Worm (Caenorhabditis elegans) whole organism, L4 larva: ENCODE results near the gene R13A5.15.
A peak's percentile ranks its signal among the peaks of the same experiment; 100 is the strongest.
"Not testable (repeated sequence)": the region's sequence is repeated elsewhere in the genome, so short reads cannot be mapped to it uniquely, and the experiment has no call there.

Experiments
- D1046.2 ChIP-seq: fragments of 200-800 bp; sonication (Bioruptor generic); IDR thresholded peaks from 2 replicates; pipeline ENCODE4 v1.3.6; 2022; ENCODE audit warnings: missing genetic modification characterization, missing compliant biosample characterization
- F37D6.2 ChIP-seq: sonication (generic microtip); optimal IDR thresholded peaks from 2 replicates; lab custom pipeline; 2016; ENCODE audit warnings: mild to moderate bottlenecking, missing genetic modification characterization, missing compliant biosample characterization
- F49E8.2 ChIP-seq: sonication (generic microtip); optimal IDR thresholded peaks from 2 replicates; lab custom pipeline; 2016; ENCODE audit warnings: missing compliant biosample characterization, mild to moderate bottlenecking, missing genetic modification characterization, borderline replicate concordance
- R02D3.7 ChIP-seq: fragments of 150-350 bp; sonication (generic microtip); optimal IDR thresholded peaks from 3 replicates; lab custom pipeline; 2014; ENCODE audit warnings: missing biosample characterization, missing genetic modification characterization
- Y48G9A.11 ChIP-seq: fragments of 200-800 bp; sonication (Bioruptor generic); IDR thresholded peaks from 2 replicates; pipeline ENCODE4 v1.3.6; 2022; ENCODE audit warnings: missing genetic modification reagents, missing genetic modification characterization, missing compliant biosample characterization
- ZK337.2 ChIP-seq: fragments of 200-800 bp; sonication (Bioruptor generic); IDR thresholded peaks from 2 replicates; pipeline ENCODE4 v1.3.6; 2022; ENCODE audit warnings: missing genetic modification reagents, missing genetic modification characterization, missing compliant biosample characterization
- aly-2 ChIP-seq: sonication (generic microtip); optimal IDR thresholded peaks from 2 replicates; lab custom pipeline; 2018; ENCODE audit warnings: missing biosample characterization, missing genetic modification characterization
- arid-1 ChIP-seq: fragments of 200-800 bp; sonication (Bioruptor generic); conservative IDR thresholded peaks from 2 replicates; pipeline ENCODE4 v1.3.6; 2022; ENCODE audit warnings: missing genetic modification reagents, missing genetic modification characterization, missing compliant biosample characterization
- ceh-28 ChIP-seq: fragments of 150-350 bp; optimal IDR thresholded peaks from 2 replicates; lab custom pipeline; 2014; ENCODE audit warnings: missing biosample characterization, missing genetic modification reagents, missing genetic modification characterization
- ceh-62 ChIP-seq: sonication (generic microtip); optimal IDR thresholded peaks from 2 replicates; lab custom pipeline; 2017; ENCODE audit warnings: missing biosample characterization, missing genetic modification characterization
- ces-1 ChIP-seq: fragments of 150-350 bp; sonication (generic microtip); optimal IDR thresholded peaks from 4 replicates; lab custom pipeline; 2014; ENCODE audit warnings: missing biosample characterization, missing genetic modification reagents, missing genetic modification characterization
- ctbp-1 ChIP-seq: fragments of 200-800 bp; sonication (Bioruptor generic); IDR thresholded peaks from 2 replicates; pipeline ENCODE4 v1.3.6; 2022; ENCODE audit warnings: missing genetic modification reagents, missing genetic modification characterization, missing compliant biosample characterization
- dmd-8 ChIP-seq: fragments of 200-800 bp; sonication (Bioruptor generic); IDR thresholded peaks from 2 replicates; pipeline ENCODE4 v1.3.6; 2022; ENCODE audit warnings: missing genetic modification characterization, missing compliant biosample characterization
- egl-27 ChIP-seq: sonication (generic microtip); optimal IDR thresholded peaks from 3 replicates; lab custom pipeline; 2017; ENCODE audit warnings: missing biosample characterization, missing genetic modification reagents, missing genetic modification characterization
- gei-8 ChIP-seq: fragments of 200-800 bp; sonication (Bioruptor generic); optimal IDR thresholded peaks from 2 replicates; lab custom pipeline; 2018; ENCODE audit warnings: mild to moderate bottlenecking, missing genetic modification characterization, missing compliant biosample characterization
- hlh-11 ChIP-seq: fragments of 200-800 bp; sonication (Bioruptor generic); optimal IDR thresholded peaks from 2 replicates; lab custom pipeline; 2018; ENCODE audit warnings: mild to moderate bottlenecking, missing genetic modification characterization, missing compliant biosample characterization
- hlh-30 ChIP-seq: sonication (generic microtip); optimal IDR thresholded peaks from 2 replicates; lab custom pipeline; 2017; ENCODE audit warnings: antibody characterized with exemption, mild to moderate bottlenecking, missing genetic modification characterization, missing compliant biosample characterization; ENCODE audit not compliant: insufficient read depth
- lin-1 ChIP-seq: fragments of 200-800 bp; sonication (Bioruptor generic); IDR thresholded peaks from 2 replicates; pipeline ENCODE4 v1.3.6; 2022; ENCODE audit warnings: missing genetic modification reagents, missing genetic modification characterization, missing compliant biosample characterization
- lin-15B ChIP-seq: fragments of 150-350 bp; sonication (generic microtip); optimal IDR thresholded peaks from 3 replicates; lab custom pipeline; 2014; ENCODE audit warnings: missing biosample characterization, missing genetic modification characterization
- lin-38 ChIP-seq: fragments of 200-800 bp; sonication (Bioruptor generic); IDR thresholded peaks from 2 replicates; pipeline ENCODE4 v1.3.6; 2022; ENCODE audit warnings: missing genetic modification reagents, missing genetic modification characterization, missing compliant biosample characterization
- madf-9 ChIP-seq: fragments of 200-800 bp; sonication (Bioruptor generic); conservative IDR thresholded peaks from 2 replicates; pipeline ENCODE4 v1.3.6; 2022; ENCODE audit warnings: missing genetic modification reagents, missing genetic modification characterization, missing compliant biosample characterization
- mdl-1 ChIP-seq, 2 experiments: fragments of 150-350 bp in 1 of 2; sonication (generic microtip) in 1 of 2; optimal IDR thresholded peaks; 2 replicates each; lab custom pipeline; 2014 to 2017; ENCODE audit warnings: missing biosample characterization in 2 of 2, missing genetic modification characterization in 2 of 2
- mes-2 ChIP-seq: sonication (generic microtip); optimal IDR thresholded peaks from 2 replicates; lab custom pipeline; 2016; ENCODE audit warnings: missing genotype, mild to moderate bottlenecking, missing genetic modification characterization, missing compliant biosample characterization; ENCODE audit not compliant: poor library complexity, severe bottlenecking
- nhr-102 ChIP-seq: sonication (generic microtip); optimal IDR thresholded peaks from 2 replicates; lab custom pipeline; 2016; ENCODE audit warnings: mild to moderate bottlenecking, missing genetic modification characterization, moderate library complexity, missing compliant biosample characterization
- nhr-11 ChIP-seq: fragments of 150-350 bp; optimal IDR thresholded peaks from 2 replicates; lab custom pipeline; 2014; ENCODE audit warnings: missing biosample characterization, missing genetic modification characterization
- nhr-48 ChIP-seq: sonication (generic microtip); optimal IDR thresholded peaks from 2 replicates; lab custom pipeline; 2016; ENCODE audit warnings: mild to moderate bottlenecking, missing genetic modification characterization, missing compliant biosample characterization
- nhr-77 ChIP-seq: fragments of 150-350 bp; optimal IDR thresholded peaks from 2 replicates; lab custom pipeline; 2014; ENCODE audit warnings: missing biosample characterization, missing genetic modification characterization
- saeg-2 ChIP-seq: fragments of 200-800 bp; sonication (Bioruptor generic); IDR thresholded peaks from 2 replicates; pipeline ENCODE4 v1.3.6; 2022; ENCODE audit warnings: missing genetic modification reagents, missing genetic modification characterization, missing compliant biosample characterization
- tag-97 ChIP-seq: fragments of 200-800 bp; sonication (Bioruptor generic); IDR thresholded peaks from 2 replicates; pipeline ENCODE4 v1.3.6; 2022; ENCODE audit warnings: missing genetic modification characterization, missing compliant biosample characterization
- tra-1 ChIP-seq: fragments of 200-800 bp; sonication (Bioruptor generic); IDR thresholded peaks from 2 replicates; pipeline ENCODE4 v1.3.6; 2022; ENCODE audit warnings: missing genetic modification reagents, missing genetic modification characterization, missing compliant biosample characterization
- unc-39 ChIP-seq: sonication (generic microtip); optimal IDR thresholded peaks from 2 replicates; lab custom pipeline; 2017; ENCODE audit warnings: missing biosample characterization, missing genetic modification characterization
- unc-62 ChIP-seq, 3 experiments: fragments of 150-350 bp in 1 of 3; sonication (generic microtip); optimal IDR thresholded peaks in 2 of 3; peaks in 1 of 3; 1 replicate in 1 of 3; 2 replicates in 2 of 3; lab custom pipeline; 2014 to 2017; ENCODE audit warnings: missing biosample characterization in 3 of 3, missing genetic modification characterization in 3 of 3, missing genetic modification reagents in 3 of 3, missing genotype in 1 of 3
- zfp-3 ChIP-seq: fragments of 200-800 bp; sonication (Bioruptor generic); conservative IDR thresholded peaks from 2 replicates; pipeline ENCODE4 v1.3.6; 2022; ENCODE audit warnings: missing genetic modification reagents, missing genetic modification characterization, missing compliant biosample characterization
- zip-11 ChIP-seq: fragments of 200-800 bp; sonication (Bioruptor generic); IDR thresholded peaks from 2 replicates; pipeline ENCODE4 v1.3.6; 2022; ENCODE audit warnings: missing genetic modification characterization, missing compliant biosample characterization
- zip-2 ChIP-seq: fragments of 150-350 bp; optimal IDR thresholded peaks from 2 replicates; lab custom pipeline; 2014; ENCODE audit warnings: missing biosample characterization, missing genetic modification characterization
- ztf-11 ChIP-seq: fragments of 150-350 bp; optimal IDR thresholded peaks from 2 replicates; lab custom pipeline; 2014; ENCODE audit warnings: missing biosample characterization, missing genetic modification characterization
- ztf-7 ChIP-seq: fragments of 150-350 bp; optimal IDR thresholded peaks from 2 replicates; lab custom pipeline; 2014; ENCODE audit warnings: missing biosample characterization, missing genetic modification characterization

The R13A5.15 gene

DNA sequence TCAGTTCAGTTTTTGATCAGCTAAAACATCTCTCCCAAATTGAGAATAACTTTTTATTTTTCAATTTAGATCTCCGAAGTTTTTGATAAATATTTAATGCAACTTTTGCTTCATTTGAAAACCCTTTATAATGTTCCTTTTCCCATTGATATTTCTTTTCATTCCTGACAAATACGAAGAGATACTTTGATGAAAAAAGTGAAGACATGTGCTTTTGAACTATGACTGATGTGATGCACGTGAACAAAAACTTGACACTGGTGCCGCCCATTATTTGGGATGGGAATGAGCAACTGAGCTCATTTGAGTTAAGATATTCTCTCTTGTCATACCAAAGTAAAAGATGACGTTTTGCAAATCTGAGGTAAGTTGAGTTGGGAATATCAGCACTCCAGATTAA, 28.1 kb upstream of the R13A5.15 start, which contains the start of gene T04A6.1:
Gene T04A6.1, plus strand, starts transcription at position 301 of the 400 bp plus-strand sequence.
- peak in 1 of 2 experiments; percentile 6 for TF ChIP-seq unc-62 (GFP tag; optimal IDR thresholded peaks at IDR 0.05 in 1 of 2; lab: Kevin White, UChicago)
- no peak for TF ChIP-seq unc-62 (tag; optimal IDR thresholded peaks at IDR 0.05; lab: Kevin White, UChicago)
- no peak for TF ChIP-seq lin-38
- no peak for TF ChIP-seq gei-8 (GFP tag; lab: Kevin White, UChicago)
- no peak for TF ChIP-seq madf-9 (GFP tag; lab: Robert Waterston, UW)
- TF ChIP-seq hlh-30, result peak; percentile 17
- TF ChIP-seq saeg-2, result no peak

- TF ChIP-seq ceh-28 (no peak), mes-2 (tag; lab: Kevin White, UChicago) (no peak), lin-15B (tag; lab: Kevin White, UChicago) (no peak), tra-1 (no peak), zip-11 (GFP tag; lab: Robert Waterston, UW) (no peak), mdl-1 (tag; optimal IDR thresholded peaks at IDR 0.05; lab: Kevin White, UChicago) (no peak), hlh-11 (tag; lab: Kevin White, UChicago) (no peak), D1046.2 (no peak), egl-27 (tag; lab: Kevin White, UChicago) (no peak), nhr-102 (no peak), unc-39 (tag; lab: Kevin White, UChicago) (no peak), F49E8.2 (no peak), nhr-77 (tag; lab: Kevin White, UChicago) (no peak)
These were observed 26.4 kb upstream of the R13A5.15 start, which contains the start of gene T04A6.2 for ce11 chrIII:7614530-7614929. TSS of gene T04A6.2 (plus strand) at chrIII:7614830.

ce11 chrIII:7609168-7609567, 21.1 kb upstream of the R13A5.15 start, which contains the start of gene nsph-4.3:
TSS of gene nsph-4.3 (minus strand) at chrIII:7609268.
- peak in 1 of 2 experiments; percentile 21 for TF ChIP-seq unc-62 (GFP tag; optimal IDR thresholded peaks at IDR 0.05 in 1 of 2; lab: Kevin White, UChicago)
- no peak for TF ChIP-seq unc-62 (tag; optimal IDR thresholded peaks at IDR 0.05; lab: Kevin White, UChicago)
- no peak for TF ChIP-seq aly-2 (tag; lab: Kevin White, UChicago)
- TF ChIP-seq D1046.2, result no peak
- TF ChIP-seq, all 104 proteins: peak for 1

- TF ChIP-seq zip-2 (no peak), ZK337.2 (GFP tag; lab: Robert Waterston, UW) (no peak), unc-62 (GFP tag; optimal IDR thresholded peaks at IDR 0.05 in 1 of 2; lab: Kevin White, UChicago) (no peak), unc-62 (tag; optimal IDR thresholded peaks at IDR 0.05; lab: Kevin White, UChicago) (no peak)
These were observed 20.1 kb upstream of the R13A5.15 start, which contains the start of gene T04A6.3 for ce11 chrIII:7608223-7608622. TSS of gene T04A6.3 (minus strand) at chrIII:7608323.

DNA sequence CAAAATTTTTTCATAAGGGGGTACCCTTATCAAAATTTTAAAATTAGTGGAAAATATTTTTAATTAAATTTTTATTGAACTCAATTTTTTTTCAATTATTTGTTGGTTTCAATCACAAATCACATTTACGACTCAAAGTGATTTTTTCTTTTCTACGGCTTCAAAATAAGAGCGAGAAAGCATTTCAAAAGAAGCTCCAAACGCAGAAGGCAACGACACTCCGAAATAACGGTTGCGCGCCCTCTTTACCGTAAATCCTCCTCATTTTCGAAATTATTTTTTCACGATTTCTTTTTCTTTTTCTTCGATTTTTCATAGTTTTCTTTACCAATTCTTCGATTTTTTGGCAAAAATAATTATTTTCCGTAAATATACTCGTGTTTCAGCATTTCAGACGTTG, 13.0 kb upstream of the R13A5.15 start:
- TF ChIP-seq Y48G9A.11 (GFP tag; lab: Robert Waterston, UW), result peak; percentile 98

DNA sequence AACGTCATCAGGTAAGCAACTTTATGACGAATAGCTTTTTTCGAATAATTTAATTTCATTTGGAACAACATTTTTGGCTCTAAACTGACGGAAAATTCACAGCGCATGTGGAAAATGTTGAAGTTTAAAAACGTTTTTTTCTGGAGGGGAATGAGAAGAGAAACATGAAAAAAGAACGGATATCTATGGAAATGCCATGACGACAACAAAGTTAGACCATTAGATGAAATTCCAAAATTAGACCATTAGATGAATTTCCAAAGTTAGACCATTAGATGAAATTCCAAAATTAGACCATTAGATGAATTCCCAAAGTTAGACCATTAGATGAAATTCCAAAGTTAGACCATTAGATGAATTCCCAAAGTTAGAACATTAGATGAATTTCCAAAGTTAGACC, 6.4 kb upstream of the R13A5.15 start, which contains the start of gene Y80D4G.2:
Gene Y80D4G.2, minus strand, starts transcription at position 101 of the 400 bp plus-strand sequence.
- TF ChIP-seq zfp-3 (GFP tag; lab: Robert Waterston, UW); gei-8 (GFP tag; lab: Kevin White, UChicago); nhr-48 (tag; lab: Kevin White, UChicago): not testable (repeated sequence)

DNA sequence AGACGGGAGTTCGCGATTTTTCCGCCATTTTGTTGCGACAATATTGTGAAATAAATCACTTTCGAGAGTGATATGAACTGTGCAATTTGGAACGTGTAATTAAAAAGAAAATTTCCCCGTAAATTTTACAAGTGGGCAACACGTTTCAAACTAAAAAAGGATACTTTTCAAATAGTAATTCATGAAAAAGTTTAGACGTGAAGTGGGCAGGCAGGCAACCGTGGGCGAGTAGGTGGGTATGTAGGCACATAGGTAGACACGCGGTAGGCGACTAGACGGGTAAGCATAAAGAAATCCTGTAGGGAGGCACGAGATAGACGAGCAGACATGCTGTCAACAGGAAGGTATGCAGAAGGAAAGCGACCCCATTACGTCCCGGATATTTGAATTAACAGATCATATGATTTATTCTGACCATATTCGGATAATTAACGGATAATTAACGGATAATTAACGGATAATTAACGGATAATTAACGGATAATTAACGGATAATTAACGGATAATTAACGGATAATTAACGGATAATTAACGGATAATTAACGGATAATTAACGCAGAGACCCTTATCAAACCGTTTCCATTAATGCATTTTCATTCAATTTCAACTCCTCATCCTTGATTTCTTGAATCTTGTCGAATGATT, 5.3 kb upstream of the R13A5.15 start, which contains the start of gene R13A5.11:
Gene R13A5.11, minus strand, starts transcription at position 51 of the 644 bp plus-strand sequence.
- no peak for TF ChIP-seq R02D3.7 (tag; lab: Kevin White, UChicago)
- no peak for TF ChIP-seq ceh-62 (tag; lab: Kevin White, UChicago)
- TF ChIP-seq ztf-11 (tag; lab: Kevin White, UChicago), result no peak
- no peak for TF ChIP-seq unc-62 (GFP tag; optimal IDR thresholded peaks at IDR 0.05 in 1 of 2; lab: Kevin White, UChicago)
- no peak for TF ChIP-seq unc-62 (tag; optimal IDR thresholded peaks at IDR 0.05; lab: Kevin White, UChicago)
- no peak for TF ChIP-seq madf-9 (GFP tag; lab: Robert Waterston, UW)
- TF ChIP-seq arid-1 (GFP tag; lab: Robert Waterston, UW), result no peak
- TF ChIP-seq nhr-11, result no peak
- no peak for TF ChIP-seq ces-1
- no peak for TF ChIP-seq tra-1
- TF ChIP-seq ctbp-1 (GFP tag; lab: Robert Waterston, UW), result no peak
- TF ChIP-seq F37D6.2 (tag; lab: Kevin White, UChicago), result no peak
- no peak for TF ChIP-seq ztf-7 (tag; lab: Kevin White, UChicago)
- TF ChIP-seq zip-2, result no peak
- no peak for TF ChIP-seq dmd-8 (GFP tag; lab: Robert Waterston, UW)
- no peak for TF ChIP-seq tag-97
- no peak for TF ChIP-seq lin-1
- TF ChIP-seq zip-11 (GFP tag; lab: Robert Waterston, UW), result no peak
